Worm (Caenorhabditis elegans) whole organism, early embryonic: ENCODE results near the gene W02H5.8.
"Not testable (repeated sequence)": the region's sequence is repeated elsewhere in the genome, so short reads cannot be mapped to it uniquely, and the experiment has no call there.

Experiments used
- B0310.2 ChIP-seq: sonication (generic microtip); optimal IDR thresholded peaks from 2 replicates; lab custom pipeline; 2016; ENCODE audit warnings: mild to moderate bottlenecking, missing genetic modification characterization, missing compliant biosample characterization
- ama-1 ChIP-seq: fragments of 150-350 bp; optimal IDR thresholded peaks from 2 replicates; lab custom pipeline; 2014
- flt-1 ChIP-seq: fragments of 200-800 bp; sonication (Bioruptor generic); IDR thresholded peaks from 2 replicates; pipeline ENCODE4 v1.3.6; 2022; ENCODE audit warnings: missing genetic modification characterization, missing compliant biosample characterization
- hmbx-1 ChIP-seq: sonication (generic microtip); optimal IDR thresholded peaks from 2 replicates; lab custom pipeline; 2016; ENCODE audit warnings: mild to moderate bottlenecking, missing genetic modification characterization, missing compliant biosample characterization
- hmg-4 ChIP-seq: fragments of 200-800 bp; sonication (Bioruptor generic); optimal IDR thresholded peaks from 2 replicates; lab custom pipeline; 2018; ENCODE audit warnings: mild to moderate bottlenecking, missing genetic modification characterization, missing compliant biosample characterization
- hnd-1 ChIP-seq: sonication (generic microtip); optimal IDR thresholded peaks from 2 replicates; lab custom pipeline; 2016; ENCODE audit warnings: missing genetic modification characterization, missing compliant biosample characterization
- scrt-1 ChIP-seq: fragments of 200-800 bp; sonication (Bioruptor generic); IDR thresholded peaks from 2 replicates; pipeline ENCODE4 v1.3.6; 2022; ENCODE audit warnings: missing genetic modification characterization, missing compliant biosample characterization
- tbx-11 ChIP-seq: fragments of 200-800 bp; sonication (Bioruptor generic); IDR thresholded peaks from 2 replicates; pipeline ENCODE4 v1.3.6; 2022; ENCODE audit warnings: missing genetic modification characterization, missing compliant biosample characterization
- tbx-37 ChIP-seq: fragments of 200-800 bp; sonication (Bioruptor generic); conservative IDR thresholded peaks from 2 replicates; pipeline ENCODE4 v1.3.6; 2022; ENCODE audit warnings: missing genetic modification reagents, missing genetic modification characterization, missing compliant biosample characterization

- TF ChIP-seq hmbx-1; hmg-4 (GFP tag; lab: Kevin White, UChicago); B0310.2; scrt-1 (GFP tag; lab: Robert Waterston, UW); tbx-11 (GFP tag; lab: Robert Waterston, UW); flt-1 (GFP tag; lab: Robert Waterston, UW); ama-1 (lab: Kevin White, UChicago); hnd-1 (tag; lab: Kevin White, UChicago); tbx-37: not testable (repeated sequence)
These were observed 27.1 kb downstream of the W02H5.8 start, which contains the start of gene sknr-1 for ce11 chrV:2625360-2625759.
